Fruit fly (Drosophila melanogaster): ENCODE measurements around the gene alphaTub85E.

dm6 chr3R:9701148-9701703 lies 31.8 kb downstream of the alphaTub85E start:
- TF ChIP-seq spab (GFP tag; optimal IDR thresholded peaks at IDR 0.05), result no peak
- TF ChIP-seq Smox (GFP tag; optimal IDR thresholded peaks at IDR 0.05), result no peak
- TF ChIP-seq acj6 (GFP tag; optimal IDR thresholded peaks at IDR 0.05), result no peak
- TF ChIP-seq net (GFP tag; optimal IDR thresholded peaks at IDR 0.05), result no peak
- no peak for TF ChIP-seq Gug (GFP tag; IDR thresholded peaks at IDR 0.05)
- TF ChIP-seq salr (GFP tag; optimal IDR thresholded peaks at IDR 0.05), result no peak
- TF ChIP-seq CG4318 (GFP tag; optimal IDR thresholded peaks at IDR 0.05), result no peak
